Fruit fly (Drosophila melanogaster) whole organism, adult: ENCODE measurements around the gene CG13810.

ENCODE experiments used
- CG11617 ChIP-seq: fragments of 200-800 bp; sonication (Bioruptor generic); optimal IDR thresholded peaks from 2 replicates; lab custom pipeline; 2017; ENCODE audit warnings: mild to moderate bottlenecking, missing biosample characterization, missing genetic modification reagents, missing genetic modification characterization
- Hr96 ChIP-seq: fragments of 200-800 bp; sonication (Bioruptor generic); optimal IDR thresholded peaks from 2 replicates; lab custom pipeline; 2016; ENCODE audit warnings: missing biosample characterization, missing genetic modification characterization
- cic ChIP-seq: fragments of 200-800 bp; sonication (Bioruptor generic); optimal IDR thresholded peaks from 2 replicates; lab custom pipeline; 2017; ENCODE audit warnings: missing biosample characterization, mild to moderate bottlenecking, missing genetic modification characterization, moderate library complexity
- pad ChIP-seq: fragments of 200-800 bp; sonication (Bioruptor generic); optimal IDR thresholded peaks from 3 replicates; lab custom pipeline; 2017; ENCODE audit warnings: missing biosample characterization, missing genetic modification characterization, mild to moderate bottlenecking, moderate library complexity, missing genetic modification reagents

dm6 chr3L:2196713-2197112, 11.0 kb downstream of the CG13810 start, which contains the start of gene CG8960:
- TF ChIP-seq pad: no peak
- TF ChIP-seq cic (GFP tag; lab: Kevin White, UChicago): no peak
- no peak for TF ChIP-seq CG11617 (GFP tag; lab: Kevin White, UChicago)
- no peak for TF ChIP-seq Hr96
